Fruit fly (Drosophila melanogaster) whole organism, pupa: ENCODE measurements around the gene DAAM.
A peak's percentile ranks its signal among the peaks of the same experiment; 100 is the strongest.

ENCODE experiments used
- CG10348 ChIP-seq: fragments of 200-800 bp; sonication (Bioruptor generic); IDR thresholded peaks from 2 replicates; pipeline ENCODE4 v1.3.6; 2022; ENCODE audit warnings: missing biosample characterization, missing genetic modification characterization
- CG12605 ChIP-seq: fragments of 200-800 bp; sonication (Bioruptor generic); IDR thresholded peaks from 2 replicates; pipeline ENCODE4 v1.3.6; 2022; ENCODE audit warnings: missing biosample characterization, missing genetic modification characterization
- CG13204 ChIP-seq: fragments of 200-800 bp; sonication (Bioruptor generic); optimal IDR thresholded peaks from 2 replicates; lab custom pipeline; 2018; ENCODE audit warnings: missing biosample characterization, mild to moderate bottlenecking, missing genetic modification characterization, moderate library complexity
- CG14655 ChIP-seq: fragments of 200-800 bp; sonication (Bioruptor generic); optimal IDR thresholded peaks from 3 replicates; lab custom pipeline; 2017; ENCODE audit warnings: mild to moderate bottlenecking, missing biosample characterization, missing genetic modification reagents, missing genetic modification characterization
- CG15710 ChIP-seq: fragments of 200-800 bp; sonication (Bioruptor generic); optimal IDR thresholded peaks from 2 replicates; lab custom pipeline; 2018; ENCODE audit warnings: missing biosample characterization, mild to moderate bottlenecking, missing genetic modification characterization, moderate library complexity
- CG17806 ChIP-seq: fragments of 200-800 bp; sonication (Bioruptor generic); optimal IDR thresholded peaks from 2 replicates; lab custom pipeline; 2018; ENCODE audit warnings: missing biosample characterization, mild to moderate bottlenecking, missing genetic modification characterization, moderate library complexity
- CG32121 ChIP-seq: fragments of 200-800 bp; sonication (Bioruptor generic); IDR thresholded peaks from 2 replicates; pipeline ENCODE4 v1.3.6; 2022; ENCODE audit warnings: missing biosample characterization, missing genetic modification characterization
- CG34367 ChIP-seq: fragments of 200-800 bp; sonication (Bioruptor generic); optimal IDR thresholded peaks from 2 replicates; lab custom pipeline; 2018; ENCODE audit warnings: missing biosample characterization, mild to moderate bottlenecking, missing genetic modification characterization
- CG4496 ChIP-seq: fragments of 200-800 bp; sonication (Bioruptor generic); IDR thresholded peaks from 3 replicates; pipeline ENCODE4 v1.3.6; 2022; ENCODE audit warnings: missing biosample characterization, missing genetic modification characterization
- CG8159 ChIP-seq: fragments of 200-800 bp; sonication (Bioruptor generic); optimal IDR thresholded peaks from 3 replicates; lab custom pipeline; 2018; ENCODE audit warnings: missing biosample characterization, mild to moderate bottlenecking, missing genetic modification characterization, moderate library complexity
- CG8301 ChIP-seq: fragments of 200-800 bp; sonication (Bioruptor generic); optimal IDR thresholded peaks from 2 replicates; lab custom pipeline; 2018; ENCODE audit warnings: missing biosample characterization, mild to moderate bottlenecking, missing genetic modification characterization
- D1 ChIP-seq: fragments of 200-800 bp; sonication (Bioruptor generic); optimal IDR thresholded peaks from 2 replicates; lab custom pipeline; 2018; ENCODE audit warnings: missing biosample characterization, mild to moderate bottlenecking, missing genetic modification characterization, moderate library complexity
- EcR ChIP-seq: fragments of 200-800 bp; sonication (Bioruptor generic); optimal IDR thresholded peaks from 3 replicates; lab custom pipeline; 2019; ENCODE audit warnings: missing biosample characterization, missing genetic modification characterization, mild to moderate bottlenecking, moderate library complexity, missing genetic modification reagents
- Ets98B ChIP-seq: fragments of 200-800 bp; sonication (Bioruptor generic); IDR thresholded peaks from 2 replicates; pipeline ENCODE4 v1.3.6; 2022; ENCODE audit warnings: missing biosample characterization, missing genetic modification characterization
- Pif1A ChIP-seq: fragments of 200-800 bp; sonication (Bioruptor generic); optimal IDR thresholded peaks from 3 replicates; lab custom pipeline; 2016; ENCODE audit warnings: missing biosample characterization, missing genetic modification characterization
- Pif1B ChIP-seq: fragments of 200-800 bp; sonication (Bioruptor generic); optimal IDR thresholded peaks from 3 replicates; lab custom pipeline; 2016; ENCODE audit warnings: missing biosample characterization, missing genetic modification characterization
- Snoo ChIP-seq: fragments of 200-800 bp; sonication (Bioruptor generic); optimal IDR thresholded peaks from 3 replicates; lab custom pipeline; 2017; ENCODE audit warnings: missing biosample characterization, mild to moderate bottlenecking, missing genetic modification characterization, inconsistent platforms
- fd96Ca ChIP-seq: fragments of 200-800 bp; sonication (Bioruptor generic); IDR thresholded peaks from 3 replicates; pipeline ENCODE4 v1.3.6; 2022; ENCODE audit warnings: missing biosample characterization, missing genetic modification characterization
- gl ChIP-seq: fragments of 200-800 bp; sonication (Bioruptor generic); optimal IDR thresholded peaks from 2 replicates; lab custom pipeline; 2018; ENCODE audit warnings: missing biosample characterization, mild to moderate bottlenecking, missing genetic modification characterization
- rn ChIP-seq: fragments of 200-800 bp; sonication (Bioruptor generic); IDR thresholded peaks from 2 replicates; pipeline ENCODE4 v1.3.6; 2022; ENCODE audit warnings: missing biosample characterization, missing genetic modification characterization

DAAM gene

DNA sequence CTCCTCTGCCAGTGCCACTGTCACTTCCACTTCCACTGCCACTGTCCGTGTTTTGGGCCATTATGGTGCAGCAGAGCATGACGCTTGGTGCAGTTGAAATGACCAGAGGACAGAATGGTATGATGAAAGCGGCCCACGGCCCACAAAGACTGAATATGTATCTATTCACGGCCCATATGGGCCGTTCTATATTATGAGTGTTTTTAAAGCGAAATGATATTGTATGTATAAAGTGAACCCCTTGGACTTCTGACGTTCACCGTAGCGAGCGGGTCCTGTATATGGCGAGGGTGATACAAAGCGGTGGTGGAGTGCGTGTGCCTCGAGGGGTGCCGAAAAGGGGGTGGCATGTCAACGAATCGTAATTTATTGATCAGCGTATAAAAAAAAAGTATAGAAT is 52.5 kb downstream of the DAAM start:
- TF ChIP-seq Snoo (tag; lab: Kevin White, UChicago) (no peak), fd96Ca (GFP tag; lab: Robert Waterston, UW) (no peak), CG32121 (GFP tag; lab: Robert Waterston, UW) (0 out of 2 replicates have a peak, but pooled peaks have one; percentile 47), CG15710 (tag; lab: Kevin White, UChicago) (no peak), EcR (GFP tag; lab: Kevin White, UChicago) (no peak), CG8301 (no peak), Pif1A (GFP tag; lab: Kevin White, UChicago) (no peak), D1 (tag; lab: Kevin White, UChicago) (no peak), CG4496 (GFP tag; lab: Robert Waterston, UW) (0 out of 3 replicates have a peak, but pooled peaks have one; percentile 35)

DNA sequence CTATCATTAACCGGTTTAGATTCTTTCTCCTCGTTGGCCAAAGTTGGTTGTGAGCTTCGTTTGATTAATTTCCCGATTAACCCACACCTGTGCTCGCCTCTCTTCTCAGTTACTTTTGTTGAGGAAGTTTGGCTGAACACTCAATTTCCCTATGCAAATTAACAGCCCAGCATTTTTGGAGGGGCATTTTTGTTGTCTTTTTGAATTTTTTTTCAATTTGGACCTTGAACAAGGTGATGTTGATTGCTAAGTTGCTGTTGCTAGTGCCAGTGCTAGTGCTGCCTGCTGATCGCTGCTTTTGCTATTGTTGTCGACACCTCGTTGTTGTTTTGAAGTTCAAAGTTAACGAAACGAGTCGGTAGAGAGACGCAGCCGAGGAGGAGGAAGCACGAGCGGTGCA is 54.5 kb downstream of the DAAM start:
- TF ChIP-seq CG34367 (tag; lab: Kevin White, UChicago) (no peak), rn (GFP tag; lab: Robert Waterston, UW) (no peak), CG32121 (GFP tag; lab: Robert Waterston, UW) (no peak), CG4496 (GFP tag; lab: Robert Waterston, UW) (no peak), CG10348 (no peak), Ets98B (no peak), fd96Ca (GFP tag; lab: Robert Waterston, UW) (no peak), D1 (tag; lab: Kevin White, UChicago) (no peak), CG12605 (GFP tag; lab: Robert Waterston, UW) (no peak)

DNA sequence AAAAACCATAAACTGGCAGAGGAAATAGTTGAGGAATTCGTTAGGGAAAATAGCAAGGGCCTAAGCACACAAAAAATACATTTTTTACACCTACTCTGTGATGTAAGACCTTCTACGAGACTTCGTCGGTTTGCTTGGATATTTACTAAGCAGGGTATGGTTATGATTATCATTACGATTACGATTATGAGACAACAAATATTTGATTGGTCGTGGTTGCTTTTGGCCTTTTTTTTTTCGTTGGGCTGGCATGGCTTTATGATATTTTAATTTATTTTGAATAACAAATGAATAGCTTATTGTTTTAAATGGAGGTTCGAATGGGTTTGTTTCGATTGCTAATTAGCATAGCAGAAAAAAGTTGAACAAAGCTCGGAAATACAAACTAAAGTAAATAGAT is 57.6 kb downstream of the DAAM start:
- TF ChIP-seq CG8159, result no peak
- no peak for TF ChIP-seq CG17806 (tag; lab: Kevin White, UChicago)
- no peak for TF ChIP-seq fd96Ca (GFP tag; lab: Robert Waterston, UW)

DNA sequence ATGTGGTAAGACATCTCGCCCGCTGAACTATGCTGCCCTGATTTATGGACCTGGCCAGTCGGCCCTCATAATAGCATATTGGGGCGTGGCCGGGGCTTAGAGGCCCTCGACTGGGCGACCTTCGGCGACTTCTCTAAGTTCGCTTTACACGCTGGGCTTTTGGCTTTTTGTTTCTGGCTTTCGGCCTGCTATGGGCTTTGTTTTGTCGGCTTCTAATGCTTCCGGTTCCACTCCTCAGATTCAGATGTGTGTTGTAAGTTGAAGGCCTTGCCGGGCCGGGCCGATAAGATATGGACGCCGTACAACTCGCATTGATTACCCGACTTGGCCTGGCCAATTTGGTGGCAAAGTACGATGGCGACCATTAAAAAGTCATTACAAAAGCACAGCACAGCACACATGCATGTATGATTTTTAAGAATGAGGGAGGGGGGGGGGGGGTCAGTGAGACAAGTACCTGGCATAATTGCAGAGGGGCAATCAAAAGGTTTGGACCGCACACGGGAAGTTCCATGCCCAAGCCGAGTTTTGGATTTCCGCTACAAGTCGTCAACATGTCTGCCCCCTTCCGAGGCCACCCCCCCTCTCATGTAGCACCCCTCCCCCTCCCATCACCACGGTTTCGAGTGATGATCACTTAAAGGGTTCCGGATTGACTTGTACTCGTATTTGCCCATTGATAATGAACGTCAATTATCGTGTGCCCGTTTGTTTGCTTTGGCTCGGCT is 59.5 kb downstream of the DAAM start:
- TF ChIP-seq fd96Ca (GFP tag; lab: Robert Waterston, UW) (no peak), CG10348 (no peak)
- TF ChIP-seq, all 21 proteins: peak for 0

DNA sequence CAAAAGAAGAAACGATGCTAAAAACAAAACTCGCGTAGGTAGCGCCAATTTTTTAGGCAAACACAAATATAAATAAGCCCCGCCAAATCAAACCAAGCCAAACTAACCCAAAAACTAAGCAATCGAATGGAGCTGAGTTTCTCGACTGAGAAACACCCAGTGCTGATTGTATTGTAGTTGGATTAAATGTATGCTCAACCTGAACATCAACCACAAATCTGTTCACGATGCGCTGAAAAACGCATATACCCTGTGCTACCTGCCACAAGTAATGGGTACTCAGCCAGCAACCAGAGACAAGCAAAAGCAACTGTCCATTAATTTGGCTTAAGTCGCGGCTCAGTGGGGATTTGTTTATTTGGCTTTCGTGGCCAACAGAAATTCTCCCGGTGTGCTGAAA is 61.8 kb downstream of the DAAM start:
- TF ChIP-seq CG12605 (GFP tag; lab: Robert Waterston, UW), result no peak
- no peak for TF ChIP-seq CG13204 (GFP tag; lab: Kevin White, UChicago)
- TF ChIP-seq CG8159, result no peak
- no peak for TF ChIP-seq Pif1B (GFP tag; lab: Kevin White, UChicago)
- TF ChIP-seq CG4496 (GFP tag; lab: Robert Waterston, UW), result no peak
- no peak for TF ChIP-seq CG17806 (tag; lab: Kevin White, UChicago)
- peak; percentile 40; the same call in 1 of the 2 replicates for TF ChIP-seq Ets98B

DNA sequence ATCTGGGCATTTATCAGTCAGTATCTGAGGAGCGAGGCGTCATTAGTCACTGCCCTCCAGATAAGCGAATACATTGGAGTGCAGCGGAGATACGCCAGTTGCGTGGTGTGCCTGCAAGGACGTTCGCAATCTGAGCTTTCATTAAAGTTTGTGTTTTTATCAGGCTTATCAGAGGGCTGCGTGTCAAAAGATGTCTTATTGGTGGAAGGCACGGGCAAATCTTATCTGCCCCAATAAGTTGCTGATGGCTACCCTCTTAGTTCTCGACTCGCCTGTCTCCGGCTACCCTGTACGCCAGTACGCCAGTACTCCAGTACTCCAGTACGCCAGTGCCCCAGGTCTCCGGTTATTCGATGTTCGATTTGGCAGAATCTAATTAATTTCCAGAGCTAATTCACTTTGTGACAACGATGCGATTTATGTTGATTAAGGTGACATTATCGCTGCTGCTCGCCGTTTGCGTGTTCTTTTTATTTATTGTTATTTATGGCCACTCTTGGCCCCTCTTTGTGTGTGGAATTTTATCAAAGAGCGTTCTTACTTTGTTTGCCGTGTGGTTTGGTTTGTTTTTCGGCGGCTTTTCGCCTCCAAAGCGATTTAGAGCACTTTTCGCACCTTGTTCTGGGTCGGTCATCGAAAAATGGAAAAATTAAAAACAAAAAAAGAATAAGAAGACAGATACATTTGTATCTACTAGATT is 65.3 kb downstream of the DAAM start:
- TF ChIP-seq CG32121 (GFP tag; lab: Robert Waterston, UW), result no peak
- no peak for TF ChIP-seq gl (tag; lab: Kevin White, UChicago)
- TF ChIP-seq Snoo (tag; lab: Kevin White, UChicago), result no peak

DNA sequence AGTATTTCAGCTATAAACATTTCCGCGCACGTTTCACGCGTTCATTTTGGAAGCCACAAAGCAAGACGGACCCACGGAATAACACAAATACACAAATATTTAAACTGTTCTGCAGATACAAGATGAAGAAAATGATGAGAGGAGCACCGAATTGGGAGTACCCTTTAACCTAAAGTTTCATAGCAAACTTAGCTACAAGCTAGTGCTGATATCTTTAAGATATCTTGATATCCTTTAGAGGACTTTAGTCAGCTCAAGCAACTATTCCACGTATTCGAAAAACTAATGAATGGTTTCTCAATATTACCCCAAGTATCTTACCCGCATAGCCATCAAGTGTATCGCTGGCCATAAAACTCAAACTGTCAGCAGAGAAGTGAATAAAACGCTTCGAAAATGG is 66.0 kb downstream of the DAAM start:
- TF ChIP-seq CG15710 (tag; lab: Kevin White, UChicago) (no peak), CG14655 (GFP tag; lab: Kevin White, UChicago) (no peak), CG10348 (no peak), CG4496 (GFP tag; lab: Robert Waterston, UW) (no peak), CG34367 (tag; lab: Kevin White, UChicago) (no peak), CG32121 (GFP tag; lab: Robert Waterston, UW) (no peak), CG8301 (no peak), Snoo (tag; lab: Kevin White, UChicago) (no peak), CG8159 (no peak), rn (GFP tag; lab: Robert Waterston, UW) (no peak), EcR (GFP tag; lab: Kevin White, UChicago) (no peak), CG12605 (GFP tag; lab: Robert Waterston, UW) (no peak), Pif1B (GFP tag; lab: Kevin White, UChicago) (no peak), CG13204 (GFP tag; lab: Kevin White, UChicago) (no peak), Pif1A (GFP tag; lab: Kevin White, UChicago) (no peak), CG17806 (tag; lab: Kevin White, UChicago) (no peak), Ets98B (no peak), gl (tag; lab: Kevin White, UChicago) (no peak)
